Fruit fly (Drosophila melanogaster) whole organism, embryonic: ENCODE results near the gene CG13481.
A peak's percentile ranks its signal among the peaks of the same experiment; 100 is the strongest.

Source experiments
- ATbp ChIP-seq: fragments of 200-800 bp; sonication (Bioruptor generic); optimal IDR thresholded peaks from 2 replicates; lab custom pipeline; 2017; ENCODE audit warnings: missing biosample characterization, mild to moderate bottlenecking, missing genetic modification characterization, missing genetic modification reagents
- Awh ChIP-seq: fragments of 200-800 bp; sonication (Bioruptor generic); IDR thresholded peaks from 2 replicates; pipeline ENCODE4, ENCODE4 v1.3.6; 2022; ENCODE audit warnings: missing biosample characterization, missing genetic modification characterization
- Blimp-1 ChIP-seq: fragments of 200-800 bp; sonication (Bioruptor generic); optimal IDR thresholded peaks from 3 replicates; lab custom pipeline; 2018; ENCODE audit warnings: missing biosample characterization, missing genetic modification characterization, mild to moderate bottlenecking, moderate library complexity, missing genetic modification reagents
- CG10147 ChIP-seq: fragments of 200-800 bp; sonication (Bioruptor generic); optimal IDR thresholded peaks from 2 replicates; lab custom pipeline; 2019; ENCODE audit warnings: missing biosample characterization, mild to moderate bottlenecking, missing genetic modification characterization, moderate library complexity
- CG10366 ChIP-seq: fragments of 200-800 bp; sonication (Bioruptor generic); IDR thresholded peaks from 2 replicates; pipeline ENCODE4 v1.3.6; 2022; ENCODE audit warnings: missing biosample characterization, missing genetic modification characterization
- CG11247 ChIP-seq: fragments of 200-800 bp; sonication (Bioruptor generic); IDR thresholded peaks from 2 replicates; pipeline ENCODE4 v1.3.6; 2022; ENCODE audit warnings: missing biosample characterization, missing genetic modification characterization
- CG11560 ChIP-seq: fragments of 200-800 bp; sonication (Bioruptor generic); IDR thresholded peaks from 3 replicates; pipeline ENCODE4 v1.3.6; 2022; ENCODE audit warnings: missing biosample characterization, missing genetic modification characterization
- CG12299 ChIP-seq: fragments of 200-800 bp; sonication (Bioruptor generic); optimal IDR thresholded peaks from 2 replicates; lab custom pipeline; 2018; ENCODE audit warnings: missing biosample characterization, mild to moderate bottlenecking, missing genetic modification characterization
- CG12769 ChIP-seq: fragments of 200-800 bp; sonication (Bioruptor generic); optimal IDR thresholded peaks from 2 replicates; lab custom pipeline; 2019; ENCODE audit warnings: missing biosample characterization, mild to moderate bottlenecking, missing genetic modification characterization, moderate library complexity
- CG15601 ChIP-seq: fragments of 200-800 bp; sonication (Bioruptor generic); optimal IDR thresholded peaks from 3 replicates; lab custom pipeline; 2019; ENCODE audit warnings: missing biosample characterization, mild to moderate bottlenecking, missing genetic modification characterization, moderate library complexity
- CG15696 ChIP-seq: fragments of 200-800 bp; sonication (Bioruptor generic); optimal IDR thresholded peaks from 2 replicates; lab custom pipeline; 2019; ENCODE audit warnings: missing biosample characterization, mild to moderate bottlenecking, missing genetic modification characterization, moderate library complexity
- CG16863 ChIP-seq: fragments of 200-800 bp; sonication (Bioruptor generic); optimal IDR thresholded peaks from 3 replicates; lab custom pipeline; 2016; ENCODE audit warnings: missing biosample characterization, missing genetic modification characterization
- CG17186 ChIP-seq: fragments of 200-800 bp; sonication (Bioruptor generic); optimal IDR thresholded peaks from 3 replicates; lab custom pipeline; 2017; ENCODE audit warnings: missing biosample characterization, missing genetic modification reagents, missing genetic modification characterization
- CG17829 ChIP-seq: fragments of 200-800 bp; optimal IDR thresholded peaks from 2 replicates; lab custom pipeline; 2019; ENCODE audit warnings: missing biosample characterization, mild to moderate bottlenecking, missing genetic modification characterization, moderate library complexity
- CG33213 ChIP-seq: fragments of 200-800 bp; sonication (Bioruptor generic); optimal IDR thresholded peaks from 3 replicates; lab custom pipeline; 2016; ENCODE audit warnings: missing biosample characterization, missing genetic modification characterization
- CG34224 ChIP-seq: fragments of 200-800 bp; sonication (Bioruptor generic); IDR thresholded peaks from 3 replicates; pipeline ENCODE4 v1.3.6; 2022; ENCODE audit warnings: missing biosample characterization, missing genetic modification characterization; ENCODE audit not compliant: partially characterized antibody
- CG4282 ChIP-seq: fragments of 200-800 bp; sonication (Bioruptor generic); optimal IDR thresholded peaks from 2 replicates; lab custom pipeline; 2016; ENCODE audit warnings: missing biosample characterization, missing genetic modification characterization
- CG4328 ChIP-seq: fragments of 200-800 bp; sonication (Bioruptor generic); optimal IDR thresholded peaks from 3 replicates; lab custom pipeline; 2017; ENCODE audit warnings: missing biosample characterization, missing genetic modification reagents, missing genetic modification characterization
- CG43689 ChIP-seq: fragments of 200-800 bp; sonication (Bioruptor generic); IDR thresholded peaks from 2 replicates; pipeline ENCODE4 v1.3.6; 2022; ENCODE audit warnings: missing biosample characterization, missing genetic modification characterization
- CG5180 ChIP-seq: fragments of 200-800 bp; sonication (Bioruptor generic); optimal IDR thresholded peaks from 3 replicates; lab custom pipeline; 2017; ENCODE audit warnings: missing biosample characterization, missing genetic modification characterization, mild to moderate bottlenecking, moderate library complexity, missing genetic modification reagents
- CG8281 ChIP-seq: fragments of 200-800 bp; sonication (Bioruptor generic); optimal IDR thresholded peaks from 2 replicates; lab custom pipeline; 2018; ENCODE audit warnings: missing biosample characterization, mild to moderate bottlenecking, missing genetic modification characterization, moderate library complexity
- CG8388 ChIP-seq: fragments of 200-800 bp; sonication (Bioruptor generic); optimal IDR thresholded peaks from 2 replicates; lab custom pipeline; 2019; ENCODE audit warnings: missing biosample characterization, mild to moderate bottlenecking, missing genetic modification characterization, moderate library complexity
- CG8478 ChIP-seq: fragments of >200 bp; optimal IDR thresholded peaks from 2 replicates; lab custom pipeline; 2018
- CG9437 ChIP-seq: fragments of 200-800 bp; sonication (Bioruptor generic); optimal IDR thresholded peaks from 2 replicates; lab custom pipeline; 2018; ENCODE audit warnings: missing biosample characterization, mild to moderate bottlenecking, missing genetic modification characterization
- Dek ChIP-seq: fragments of 200-800 bp; sonication (Bioruptor generic); optimal IDR thresholded peaks from 3 replicates; lab custom pipeline; 2019; ENCODE audit warnings: missing biosample characterization, mild to moderate bottlenecking, missing genetic modification characterization, moderate library complexity
- HLH3B ChIP-seq: fragments of 200-800 bp; sonication (Bioruptor generic); IDR thresholded peaks from 2 replicates; pipeline ENCODE4 v1.3.6; 2022; ENCODE audit warnings: missing biosample characterization, missing genetic modification characterization
- Hand ChIP-seq: fragments of 200-800 bp; sonication (Bioruptor generic); optimal IDR thresholded peaks from 2 replicates; lab custom pipeline; 2017; ENCODE audit warnings: mild to moderate bottlenecking, missing biosample characterization, missing genetic modification reagents, missing genetic modification characterization
- Hr51 ChIP-seq, 2 experiments: fragments of 200-800 bp; sonication (Bioruptor generic); optimal IDR thresholded peaks; 2 replicates in 1 of 2; 3 replicates in 1 of 2; lab custom pipeline; 2016 to 2018; ENCODE audit warnings: missing biosample characterization in 2 of 2, missing genetic modification characterization in 2 of 2, mild to moderate bottlenecking in 1 of 2, moderate library complexity in 1 of 2
- NC2α ChIP-seq: fragments of 200-800 bp; sonication (Bioruptor generic); optimal IDR thresholded peaks from 2 replicates; lab custom pipeline; 2016; ENCODE audit warnings: missing biosample characterization, missing genetic modification characterization
- Nf-YC ChIP-seq: fragments of 200-800 bp; optimal IDR thresholded peaks from 3 replicates; lab custom pipeline; 2019; ENCODE audit warnings: missing biosample characterization, mild to moderate bottlenecking, missing genetic modification characterization, moderate library complexity
- caup ChIP-seq: fragments of 200-800 bp; sonication (Bioruptor generic); optimal IDR thresholded peaks from 3 replicates; lab custom pipeline; 2017; ENCODE audit warnings: missing biosample characterization, mild to moderate bottlenecking, missing genetic modification characterization, moderate library complexity; ENCODE audit not compliant: severe bottlenecking
- cg ChIP-seq: fragments of 200-800 bp; sonication (Bioruptor generic); optimal IDR thresholded peaks from 3 replicates; lab custom pipeline; 2019; ENCODE audit warnings: missing biosample characterization, mild to moderate bottlenecking, missing genetic modification characterization, moderate library complexity
- cwo ChIP-seq: fragments of 200-800 bp; sonication (Bioruptor generic); optimal IDR thresholded peaks from 3 replicates; lab custom pipeline; 2017; ENCODE audit warnings: missing biosample characterization, missing genetic modification characterization, mild to moderate bottlenecking, moderate library complexity, missing genetic modification reagents
- eyg ChIP-seq: fragments of 200-800 bp; sonication (Bioruptor generic); optimal IDR thresholded peaks from 3 replicates; lab custom pipeline; 2016; ENCODE audit warnings: missing biosample characterization, missing genetic modification characterization
- grau ChIP-seq: fragments of 200-800 bp; optimal IDR thresholded peaks from 3 replicates; lab custom pipeline; 2019; ENCODE audit warnings: missing biosample characterization, mild to moderate bottlenecking, missing genetic modification characterization, moderate library complexity
- h ChIP-seq: fragments of >200 bp; optimal IDR thresholded peaks from 2 replicates; lab custom pipeline; 2017
- ham ChIP-seq: fragments of 200-800 bp; sonication (Bioruptor generic); IDR thresholded peaks from 2 replicates; pipeline ENCODE4 v1.3.6; 2022; ENCODE audit warnings: missing biosample characterization, missing genetic modification characterization
- inv ChIP-seq: fragments of 200-800 bp; sonication (Bioruptor generic); IDR thresholded peaks from 2 replicates; pipeline ENCODE4 v1.3.6; 2022; ENCODE audit warnings: missing biosample characterization, missing genetic modification characterization; ENCODE audit not compliant: partially characterized antibody
- jigr1 ChIP-seq: fragments of 200-800 bp; sonication (Bioruptor generic); IDR thresholded peaks from 3 replicates; pipeline ENCODE4 v1.3.6; 2022; ENCODE audit warnings: missing biosample characterization, missing genetic modification characterization
- lmd ChIP-seq: fragments of 200-800 bp; sonication (Bioruptor generic); IDR thresholded peaks from 2 replicates; pipeline ENCODE4 v1.3.6; 2022; ENCODE audit warnings: missing biosample characterization, missing genetic modification characterization
- lola ChIP-seq, 3 experiments: fragments of >200 bp in 2 of 3; fragments of 200-800 bp in 1 of 3; sonication (Bioruptor generic) in 1 of 3; optimal IDR thresholded peaks; 2 replicates each; lab custom pipeline; 2017 to 2019; ENCODE audit warnings: missing biosample characterization in 3 of 3, missing genetic modification characterization in 3 of 3, mild to moderate bottlenecking in 1 of 3, moderate library complexity in 1 of 3
- luna ChIP-seq: fragments of 200-800 bp; sonication (Bioruptor generic); optimal IDR thresholded peaks from 2 replicates; lab custom pipeline; 2016; ENCODE audit warnings: missing biosample characterization, missing genetic modification characterization
- nerfin-1 ChIP-seq: fragments of 200-800 bp; sonication (Bioruptor generic); optimal IDR thresholded peaks from 3 replicates; lab custom pipeline; 2019; ENCODE audit warnings: missing biosample characterization, mild to moderate bottlenecking, missing genetic modification characterization, moderate library complexity
- odd ChIP-seq: fragments of 200-800 bp; sonication (Bioruptor generic); optimal IDR thresholded peaks from 2 replicates; lab custom pipeline; 2017; ENCODE audit warnings: missing biosample characterization, mild to moderate bottlenecking, missing genetic modification characterization
- pita ChIP-seq: fragments of 200-800 bp; sonication (Bioruptor generic); optimal IDR thresholded peaks from 2 replicates; lab custom pipeline; 2017; ENCODE audit warnings: missing biosample characterization, mild to moderate bottlenecking, missing genetic modification characterization
- row ChIP-seq: fragments of 200-800 bp; sonication (Bioruptor generic); IDR thresholded peaks from 3 replicates; pipeline ENCODE4 v1.3.6; 2022; ENCODE audit warnings: missing biosample characterization, missing genetic modification characterization
- slou ChIP-seq: fragments of 200-800 bp; sonication (Bioruptor generic); optimal IDR thresholded peaks from 3 replicates; lab custom pipeline; 2016; ENCODE audit warnings: missing biosample characterization, missing genetic modification characterization
- sob ChIP-seq: fragments of 200-800 bp; sonication (Bioruptor generic); IDR thresholded peaks from 2 replicates; pipeline ENCODE4 v1.3.6; 2022; ENCODE audit warnings: missing biosample characterization, missing genetic modification characterization
- unpg ChIP-seq: fragments of 200-800 bp; sonication (Bioruptor generic); optimal IDR thresholded peaks from 3 replicates; lab custom pipeline; 2018; ENCODE audit warnings: missing biosample characterization, mild to moderate bottlenecking, missing genetic modification characterization, moderate library complexity
- zf30C ChIP-seq: fragments of 200-800 bp; sonication (Bioruptor generic); optimal IDR thresholded peaks from 3 replicates; lab custom pipeline; 2018; ENCODE audit warnings: missing biosample characterization, mild to moderate bottlenecking, missing genetic modification characterization

Gene CG13481

dm6 chr3L:14325285-14325684, 44.2 kb downstream of the CG13481 start (continued):
- TF ChIP-seq nerfin-1 (tag; lab: Kevin White, UChicago) (peak; percentile 64), Nf-YC (tag; lab: Kevin White, UChicago) (peak; percentile 2), lola (GFP tag; optimal IDR thresholded peaks at IDR 0.05; lab: Kevin White, UChicago) (peak in 1 of 3 experiments; percentile 72), slou (peak; percentile 5), CG11247 (GFP tag; lab: Robert Waterston, UW) (no peak), row (GFP tag; lab: Robert Waterston, UW) (peak; percentile 64), CG33213 (GFP tag; lab: Kevin White, UChicago) (no peak), CG8388 (GFP tag; lab: Kevin White, UChicago) (peak; percentile 64), CG5180 (peak; percentile 39), CG8478 (lab: Kevin White, UChicago) (no peak), caup (GFP tag; lab: Kevin White, UChicago) (peak; percentile 14), CG10147 (GFP tag; lab: Kevin White, UChicago) (peak; percentile 27), Hand (GFP tag; lab: Kevin White, UChicago) (no peak), lmd (GFP tag; lab: Robert Waterston, UW) (peak; percentile 53), CG9437 (GFP tag; lab: Kevin White, UChicago) (peak; percentile 51), ATbp (GFP tag; lab: Kevin White, UChicago) (peak; percentile 58), CG11560 (tag; lab: Robert Waterston, UW) (no peak), CG17186 (no peak), grau (tag; lab: Kevin White, UChicago) (peak; percentile 68), zf30C (GFP tag; lab: Kevin White, UChicago) (peak; percentile 59), CG8281 (tag; lab: Kevin White, UChicago) (peak; percentile 19), jigr1 (GFP tag; lab: Robert Waterston, UW) (no peak; the same call in 2 of the 3 replicates), Blimp-1 (GFP tag; lab: Kevin White, UChicago) (peak; percentile 72), Awh (GFP tag; lab: Robert Waterston, UW) (no peak), CG10366 (GFP tag; lab: Robert Waterston, UW) (peak; percentile 40), odd (GFP tag; lab: Kevin White, UChicago) (peak; percentile 11), sob (GFP tag; lab: Robert Waterston, UW) (peak; percentile 22; the same call in 1 of the 2 replicates), CG4282 (GFP tag; lab: Kevin White, UChicago) (no peak), CG16863 (GFP tag; lab: Kevin White, UChicago) (no peak), inv (GFP tag; lab: Robert Waterston, UW) (no peak), CG15696 (tag; lab: Kevin White, UChicago) (peak; percentile 24), HLH3B (GFP tag; lab: Robert Waterston, UW) (peak; percentile 33), CG4328 (GFP tag; lab: Kevin White, UChicago) (peak; percentile 19), Dek (tag; lab: Kevin White, UChicago) (no peak), Hr51 (GFP tag; optimal IDR thresholded peaks at IDR 0.05; lab: Kevin White, UChicago) (peak in 1 of 2 experiments; percentile 60), CG34224 (GFP tag; lab: Robert Waterston, UW) (no peak), CG43689 (no peak), CG17829 (peak; percentile 73), ham (GFP tag; lab: Robert Waterston, UW) (no peak), unpg (GFP tag; lab: Kevin White, UChicago) (peak; percentile 66), luna (no peak), CG15601 (tag; lab: Kevin White, UChicago) (peak; percentile 69), cg (GFP tag; lab: Kevin White, UChicago) (no peak), CG12769 (tag; lab: Kevin White, UChicago) (no peak), cwo (GFP tag; lab: Kevin White, UChicago) (peak; percentile 1), CG12299 (tag; lab: Kevin White, UChicago) (peak; percentile 5), pita (no peak), h (lab: Kevin White, UChicago) (no peak), NC2α (GFP tag; lab: Kevin White, UChicago) (no peak), eyg (GFP tag; lab: Kevin White, UChicago) (no peak)
